Worm (Caenorhabditis elegans): ENCODE measurements around the gene irld-4.
A peak's percentile ranks its signal among the peaks of the same experiment; 100 is the strongest.

irld-4 gene

ce11 chrIV:14632799-14633198, at the start of gene irld-4:
TSS of gene irld-4 (plus strand) at chrIV:14633099.
- TF ChIP-seq lin-13 (GFP tag; optimal IDR thresholded peaks at IDR 0.05): no peak
- no peak for TF ChIP-seq C16A3.4 (tag; optimal IDR thresholded peaks at IDR 0.05)
- no peak for TF ChIP-seq nhr-71 (tag; optimal IDR thresholded peaks at IDR 0.05)
- no peak for TF ChIP-seq nhr-12 (tag; optimal IDR thresholded peaks at IDR 0.05)
- TF ChIP-seq unc-30 (tag; optimal IDR thresholded peaks at IDR 0.05): no peak
- TF ChIP-seq lin-14 (GFP tag; optimal IDR thresholded peaks at IDR 0.05): no peak
- no peak for TF ChIP-seq ztf-4 (tag; optimal IDR thresholded peaks at IDR 0.05)
- TF ChIP-seq fkh-8 (tag; optimal IDR thresholded peaks at IDR 0.05): no peak
- TF ChIP-seq zip-4 (GFP tag; optimal IDR thresholded peaks at IDR 0.05): no peak
- no peak for TF ChIP-seq nhr-28 (tag; optimal IDR thresholded peaks at IDR 0.05)
- TF ChIP-seq elt-2 (tag; optimal IDR thresholded peaks at IDR 0.05): no peak

- TF ChIP-seq aly-2 (tag; optimal IDR thresholded peaks at IDR 0.05) (no peak), mab-9 (GFP tag; IDR thresholded peaks at IDR 0.05) (no peak), unc-98 (GFP tag; IDR thresholded peaks at IDR 0.05) (no peak), hpl-2 (GFP tag; optimal IDR thresholded peaks at IDR 0.05) (no peak), efl-3 (GFP tag; optimal IDR thresholded peaks at IDR 0.05) (no peak)
Measured at ce11 chrIV:14586759-14587158, 46.1 kb upstream of the irld-4 start.

- TF ChIP-seq lin-35 (GFP tag; optimal IDR thresholded peaks at IDR 0.05) (no peak), efl-1 (optimal IDR thresholded peaks at IDR 0.05) (no peak), efl-1 (GFP tag; optimal IDR thresholded peaks at IDR 0.05 in 1 of 2) (peak in 1 of 2 experiments; percentile 90), irx-1 (tag; optimal IDR thresholded peaks at IDR 0.05) (no peak)
Measured at ce11 chrIV:14587589-14587988, 45.3 kb upstream of the irld-4 start.

- TF ChIP-seq nhr-84 (tag; optimal IDR thresholded peaks at IDR 0.05) (no peak), hlh-4 (tag; optimal IDR thresholded peaks at IDR 0.05) (no peak), mdl-1 (tag; optimal IDR thresholded peaks at IDR 0.05) (peak; percentile 65 to 90), nhr-237 (tag; optimal IDR thresholded peaks at IDR 0.05) (peak; percentile 31), fkh-8 (tag; optimal IDR thresholded peaks at IDR 0.05) (no peak), egl-27 (tag; optimal IDR thresholded peaks at IDR 0.05) (peak; percentile 83 to 87), unc-30 (tag; optimal IDR thresholded peaks at IDR 0.05) (no peak), snu-23 (GFP tag; optimal IDR thresholded peaks at IDR 0.05) (peak; percentile 89), mef-2 (tag; optimal IDR thresholded peaks at IDR 0.05) (no peak), jun-1 (tag; optimal IDR thresholded peaks at IDR 0.05) (peak; percentile 82), efl-1 (optimal IDR thresholded peaks at IDR 0.05) (peak; percentile 7 to 37), efl-1 (GFP tag; optimal IDR thresholded peaks at IDR 0.05 in 1 of 2) (peak in 1 of 2 experiments; percentile 94), ceh-88 (GFP tag; IDR thresholded peaks at IDR 0.05) (peak; percentile 45; the same call in 1 of the 2 replicates), fkh-10 (GFP tag; optimal IDR thresholded peaks at IDR 0.05) (no peak), irx-1 (tag; optimal IDR thresholded peaks at IDR 0.05) (peak; percentile 65), lin-13 (GFP tag; optimal IDR thresholded peaks at IDR 0.05) (no peak), lir-3 (tag; optimal IDR thresholded peaks at IDR 0.05; ENCODE audit: poor library complexity) (no peak), nhr-19 (GFP tag; conservative IDR thresholded peaks at IDR 0.05) (peak; percentile 90), tlp-1 (tag; optimal IDR thresholded peaks at IDR 0.05) (no peak), ceh-90 (tag; optimal IDR thresholded peaks at IDR 0.05) (no peak), tbx-2 (tag; optimal IDR thresholded peaks at IDR 0.05) (peak; percentile 86), lin-39 (tag; optimal IDR thresholded peaks at IDR 0.05) (no peak), pax-3 (tag; optimal IDR thresholded peaks at IDR 0.05) (peak; percentile 55), fos-1 (tag; optimal IDR thresholded peaks at IDR 0.05) (peak; percentile 59), nhr-90 (tag; optimal IDR thresholded peaks at IDR 0.05; ENCODE audit: poor library complexity) (peak; percentile 94), ama-1 (optimal IDR thresholded peaks at IDR 0.05) (no peak), lin-35 (GFP tag; optimal IDR thresholded peaks at IDR 0.05) (peak in 1 of 2 experiments; percentile 83), ztf-4 (tag; optimal IDR thresholded peaks at IDR 0.05) (peak; percentile 71), grh-1 (GFP tag; IDR thresholded peaks at IDR 0.05) (peak; percentile 80), unc-86 (tag; optimal IDR thresholded peaks at IDR 0.05) (no peak), Y116A8C.19 (tag; optimal IDR thresholded peaks at IDR 0.05; ENCODE audit: borderline replicate concordance) (no peak), swsn-7 (tag; optimal IDR thresholded peaks at IDR 0.05) (peak; percentile 27), hlh-17 (GFP tag; optimal IDR thresholded peaks at IDR 0.05; ENCODE audit: borderline replicate concordance) (no peak), unc-62 (GFP tag; optimal IDR thresholded peaks at IDR 0.05) (no peak), mab-9 (GFP tag; IDR thresholded peaks at IDR 0.05) (no peak), isw-1 (GFP tag; IDR thresholded peaks at IDR 0.05) (no peak), unc-98 (GFP tag; IDR thresholded peaks at IDR 0.05) (no peak)
Measured at ce11 chrIV:14594249-14594648, 38.6 kb upstream of the irld-4 start.

Data from whole organism, L1 larva.